Worm (Caenorhabditis elegans): Measurements from ENCODE around the gene C34F6.7.

Gene C34F6.7

DNA sequence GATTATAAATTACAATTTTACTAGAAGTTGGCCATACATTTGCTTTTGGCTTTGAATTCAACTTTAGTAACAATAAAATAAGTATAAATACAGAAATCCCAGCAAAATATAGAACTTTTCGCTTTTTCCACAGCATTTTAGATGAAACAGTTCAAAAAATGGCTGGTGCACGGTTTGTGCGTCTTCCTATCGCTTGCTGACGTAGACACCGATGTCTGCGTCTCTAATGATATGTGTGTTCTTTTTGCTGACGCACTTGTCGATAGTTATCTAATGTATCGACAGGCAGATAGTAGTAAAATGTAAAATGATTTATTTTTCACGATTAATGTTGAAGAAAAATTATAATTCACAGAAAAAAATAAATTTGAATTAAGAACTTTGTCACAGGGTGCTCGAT is 8.3 kb downstream of the C34F6.7 start, which contains the start of gene hst-2:
Gene hst-2 (minus strand): TSS at position 203 of the 400 bp plus-strand sequence.
- TF ChIP-seq dpl-1 (GFP tag; optimal IDR thresholded peaks at IDR 0.05) (peak; percentile 76), hif-1 (tag; optimal IDR thresholded peaks at IDR 0.05) (peak in 1 of 2 experiments; percentile 52), madf-5 (GFP tag; IDR thresholded peaks at IDR 0.05) (no peak), zip-2 (tag; optimal IDR thresholded peaks at IDR 0.05) (peak; percentile 8), snpc-4 (tag; optimal IDR thresholded peaks at IDR 0.05) (no peak), rbr-2 (tag; optimal IDR thresholded peaks at IDR 0.05) (peak; percentile 89), unc-39 (tag; optimal IDR thresholded peaks at IDR 0.05) (no peak), F26F4.8 (GFP tag; conservative IDR thresholded peaks at IDR 0.05) (no peak), egl-43 (GFP tag; IDR thresholded peaks at IDR 0.05) (peak; percentile 66; the same call in 1 of the 2 replicates), ztf-7 (tag; optimal IDR thresholded peaks at IDR 0.05) (peak; percentile 79), ama-1 (optimal IDR thresholded peaks at IDR 0.05) (no peak), snpc-1.2 (GFP tag; IDR thresholded peaks at IDR 0.05) (no peak), daf-12 (tag; optimal IDR thresholded peaks at IDR 0.05) (no peak), attf-4 (tag; optimal IDR thresholded peaks at IDR 0.05) (no peak), F49E8.2 (tag; optimal IDR thresholded peaks at IDR 0.05; ENCODE audit: borderline replicate concordance) (no peak), F44E2.7 (GFP tag; IDR thresholded peaks at IDR 0.05) (no peak), ZK546.5 (tag; optimal IDR thresholded peaks at IDR 0.05) (no peak), lin-1 (GFP tag; IDR thresholded peaks at IDR 0.05) (no peak), mdt-29 (GFP tag; IDR thresholded peaks at IDR 0.05) (peak; percentile 68; the same call in 1 of the 2 replicates), F10B5.3 (tag; optimal IDR thresholded peaks at IDR 0.05) (peak; percentile 86), ceh-44 (GFP tag; IDR thresholded peaks at IDR 0.05) (no peak), Y48G9A.11 (GFP tag; IDR thresholded peaks at IDR 0.05) (no peak), nhr-102 (tag; optimal IDR thresholded peaks at IDR 0.05) (peak; percentile 93), hlh-11 (tag; optimal IDR thresholded peaks at IDR 0.05) (peak; percentile 89), daf-19 (GFP tag; conservative IDR thresholded peaks at IDR 0.05) (no peak), ces-1 (GFP tag; optimal IDR thresholded peaks at IDR 0.05) (peak; percentile 9), unc-62 (GFP tag; optimal IDR thresholded peaks at IDR 0.05 in 1 of 2) (peak in 1 of 2 experiments; percentile 98), unc-62 (tag; optimal IDR thresholded peaks at IDR 0.05) (no peak), spr-3 (GFP tag; optimal IDR thresholded peaks at IDR 0.05) (peak; percentile 56), saeg-2 (GFP tag; IDR thresholded peaks at IDR 0.05) (peak; percentile 70), dmd-8 (GFP tag; IDR thresholded peaks at IDR 0.05) (no peak), php-3 (GFP tag; IDR thresholded peaks at IDR 0.05) (peak; percentile 81), mdl-1 (tag; optimal IDR thresholded peaks at IDR 0.05) (peak in 1 of 2 experiments; percentile 38), mxl-2 (GFP tag; conservative IDR thresholded peaks at IDR 0.05) (no peak), aha-1 (tag) (peak; percentile 98), skn-1 (tag; optimal IDR thresholded peaks at IDR 0.05) (no peak), zag-1 (tag; optimal IDR thresholded peaks at IDR 0.05) (no peak), tag-97 (GFP tag; IDR thresholded peaks at IDR 0.05) (no peak), nhr-76 (tag; optimal IDR thresholded peaks at IDR 0.05) (no peak), nhr-41 (GFP tag; IDR thresholded peaks at IDR 0.05) (no peak), ztf-11 (tag; optimal IDR thresholded peaks at IDR 0.05) (no peak), nhr-237 (tag; optimal IDR thresholded peaks at IDR 0.05) (no peak), fos-1 (tag; optimal IDR thresholded peaks at IDR 0.05) (no peak), lim-7 (GFP tag; IDR thresholded peaks at IDR 0.05) (no peak), jun-1 (tag; optimal IDR thresholded peaks at IDR 0.05) (peak; percentile 63), T20F7.1 (GFP tag; optimal IDR thresholded peaks at IDR 0.05) (peak; percentile 74), nhr-77 (tag; optimal IDR thresholded peaks at IDR 0.05) (peak; percentile 81), lin-15B (tag; optimal IDR thresholded peaks at IDR 0.05) (no peak), zfp-2 (tag; optimal IDR thresholded peaks at IDR 0.05) (no peak), dve-1 (tag; optimal IDR thresholded peaks at IDR 0.05; ENCODE audit: insufficient read depth) (peak; percentile 96), ctbp-1 (GFP tag; IDR thresholded peaks at IDR 0.05) (peak; percentile 77; the same call in 1 of the 2 replicates), ZK337.2 (GFP tag; IDR thresholded peaks at IDR 0.05) (no peak), nhr-6 (tag; optimal IDR thresholded peaks at IDR 0.05) (peak; percentile 56), lin-13 (GFP tag; optimal IDR thresholded peaks at IDR 0.05) (peak; percentile 58)

Data from whole organism, L4 larva.